Worm (Caenorhabditis elegans): ENCODE data around the gene daf-3.

DNA sequence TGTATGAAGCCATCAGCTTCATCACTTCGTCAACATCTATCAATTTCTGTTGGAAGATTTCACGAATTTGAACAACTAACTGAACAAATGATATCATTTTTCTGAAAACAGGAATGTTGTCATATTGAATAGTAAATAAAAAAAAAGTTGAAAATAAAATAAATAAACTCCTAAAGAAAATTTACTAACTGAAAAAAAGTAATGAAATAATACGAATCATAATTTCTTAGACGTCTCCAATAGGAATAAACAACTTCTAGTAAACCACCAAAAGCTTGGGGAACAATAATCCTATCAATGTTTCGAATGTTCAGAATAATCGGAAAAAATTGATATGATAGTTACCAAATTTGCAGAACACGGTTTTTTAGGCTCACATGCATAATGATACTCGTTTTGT lies 38.2 kb upstream of the daf-3 start, which contains the start of gene cdo-1:
- no peak for TF ChIP-seq lin-11 (tag; optimal IDR thresholded peaks at IDR 0.05)
- no peak for TF ChIP-seq fos-1 (tag; optimal IDR thresholded peaks at IDR 0.05)
- no peak for TF ChIP-seq dmd-4 (tag; optimal IDR thresholded peaks at IDR 0.05)

Measured in whole organism, L2 larva.